Worm (Caenorhabditis elegans): ENCODE data around the gene srx-44.

Gene srx-44

ce11 chrV:16049177-16049576, 29.0 kb downstream of the srx-44 start, which contains the start of gene best-12:
TSS of gene best-12 (plus strand) at chrV:16049477.
- no peak for TF ChIP-seq nhr-84 (tag; optimal IDR thresholded peaks at IDR 0.05)

- TF ChIP-seq lin-14 (GFP tag; optimal IDR thresholded peaks at IDR 0.05), result no peak
- no peak for TF ChIP-seq nhr-71 (tag; optimal IDR thresholded peaks at IDR 0.05)
- TF ChIP-seq F16B12.6 (tag; optimal IDR thresholded peaks at IDR 0.05), result no peak
- no peak for TF ChIP-seq unc-62 (GFP tag; optimal IDR thresholded peaks at IDR 0.05)
- no peak for TF ChIP-seq hpl-2 (GFP tag; optimal IDR thresholded peaks at IDR 0.05)
- no peak for TF ChIP-seq tbx-2 (tag; optimal IDR thresholded peaks at IDR 0.05)
- TF ChIP-seq lir-3 (tag; optimal IDR thresholded peaks at IDR 0.05; ENCODE audit: poor library complexity), result no peak
Observed at ce11 chrV:16053373-16053772, 33.2 kb downstream of the srx-44 start, which contains the start of gene F14H3.3. TSS of gene F14H3.3 (minus strand) at chrV:16053473.

- no peak for TF ChIP-seq unc-62 (GFP tag; optimal IDR thresholded peaks at IDR 0.05)
- TF ChIP-seq vab-15 (tag; optimal IDR thresholded peaks at IDR 0.05), result no peak
- TF ChIP-seq lin-13 (GFP tag; optimal IDR thresholded peaks at IDR 0.05), result no peak
- no peak for TF ChIP-seq ceh-90 (tag; optimal IDR thresholded peaks at IDR 0.05)
- TF ChIP-seq sup-37 (GFP tag; optimal IDR thresholded peaks at IDR 0.05), result no peak
- TF ChIP-seq lin-15B (tag; optimal IDR thresholded peaks at IDR 0.05), result no peak
- no peak for TF ChIP-seq nhr-71 (tag; optimal IDR thresholded peaks at IDR 0.05)
- no peak for TF ChIP-seq unc-86 (tag; optimal IDR thresholded peaks at IDR 0.05)
- TF ChIP-seq C04F5.9 (tag; optimal IDR thresholded peaks at IDR 0.05), result no peak
- no peak for TF ChIP-seq ceh-8 (GFP tag; optimal IDR thresholded peaks at IDR 0.05)
- no peak for TF ChIP-seq ces-1 (GFP tag; optimal IDR thresholded peaks at IDR 0.05)
- TF ChIP-seq tlp-1 (tag; optimal IDR thresholded peaks at IDR 0.05), result no peak
- no peak for TF ChIP-seq C34B4.2 (tag; optimal IDR thresholded peaks at IDR 0.05)
- TF ChIP-seq mdl-1 (tag; optimal IDR thresholded peaks at IDR 0.05), result no peak
- no peak for TF ChIP-seq lin-39 (tag; optimal IDR thresholded peaks at IDR 0.05)
- TF ChIP-seq xbp-1 (tag; optimal IDR thresholded peaks at IDR 0.05), result no peak
- no peak for TF ChIP-seq dpl-1 (GFP tag; optimal IDR thresholded peaks at IDR 0.05)
- no peak for TF ChIP-seq nhr-85 (tag)
Observed at ce11 chrV:16055031-16055430, 34.9 kb downstream of the srx-44 start, which contains the start of gene F14H3.4. TSS of gene F14H3.4 (minus strand) at chrV:16055072.

- TF ChIP-seq efl-1 (optimal IDR thresholded peaks at IDR 0.05) (no peak), efl-1 (GFP tag; optimal IDR thresholded peaks at IDR 0.05 in 1 of 2) (peak in 1 of 2 experiments; percentile 12), unc-30 (tag; optimal IDR thresholded peaks at IDR 0.05) (no peak)
Observed at ce11 chrV:16057010-16057463, 36.9 kb downstream of the srx-44 start, which contains the start of gene F14H3.5. TSS of gene F14H3.5 (minus strand) at chrV:16057060.

ce11 chrV:16058872-16059271, 38.7 kb downstream of the srx-44 start, which contains the start of gene F14H3.6:
TSS of gene F14H3.6 (minus strand) at chrV:16058893.
- TF ChIP-seq nhr-77 (tag; optimal IDR thresholded peaks at IDR 0.05), result no peak

- no peak for TF ChIP-seq ceh-63 (GFP tag; optimal IDR thresholded peaks at IDR 0.05)
- no peak for TF ChIP-seq pag-3 (tag; optimal IDR thresholded peaks at IDR 0.05; ENCODE audit: borderline replicate concordance, insufficient read depth)
- no peak for TF ChIP-seq zip-4 (GFP tag; optimal IDR thresholded peaks at IDR 0.05)
- TF ChIP-seq mep-1 (tag; optimal IDR thresholded peaks at IDR 0.05), result no peak
- no peak for TF ChIP-seq lir-3 (tag; optimal IDR thresholded peaks at IDR 0.05; ENCODE audit: poor library complexity)
- TF ChIP-seq mdl-1 (tag; optimal IDR thresholded peaks at IDR 0.05), result no peak
- TF ChIP-seq mef-2 (tag; optimal IDR thresholded peaks at IDR 0.05), result no peak
- TF ChIP-seq elt-2 (tag; optimal IDR thresholded peaks at IDR 0.05), result no peak
- TF ChIP-seq hlh-4 (tag; optimal IDR thresholded peaks at IDR 0.05), result no peak
- TF ChIP-seq ceh-82 (tag; optimal IDR thresholded peaks at IDR 0.05), result no peak
- TF ChIP-seq Y116A8C.19 (tag; optimal IDR thresholded peaks at IDR 0.05; ENCODE audit: borderline replicate concordance), result no peak
- TF ChIP-seq ztf-4 (tag; optimal IDR thresholded peaks at IDR 0.05), result no peak
- no peak for TF ChIP-seq nhr-11 (tag; optimal IDR thresholded peaks at IDR 0.05)
- no peak for TF ChIP-seq rnt-1 (tag; optimal IDR thresholded peaks at IDR 0.05)
- TF ChIP-seq lin-13 (GFP tag; optimal IDR thresholded peaks at IDR 0.05), result no peak
- TF ChIP-seq nhr-84 (tag; optimal IDR thresholded peaks at IDR 0.05), result no peak
- TF ChIP-seq nhr-71 (tag; optimal IDR thresholded peaks at IDR 0.05), result no peak
- TF ChIP-seq lin-39 (tag; optimal IDR thresholded peaks at IDR 0.05), result no peak
- TF ChIP-seq efl-3 (GFP tag; optimal IDR thresholded peaks at IDR 0.05), result no peak
- TF ChIP-seq zag-1 (tag; optimal IDR thresholded peaks at IDR 0.05), result no peak
Observed at ce11 chrV:16060135-16060534, 40.0 kb downstream of the srx-44 start, which contains the start of gene F14H3.15. TSS of gene F14H3.15 (minus strand) at chrV:16060235.
